Fruit fly (Drosophila melanogaster) whole organism, embryonic: ENCODE measurements around the gene CG13716.
A peak's percentile ranks its signal among the peaks of the same experiment; 100 is the strongest.

Source experiments
- Atf-2 ChIP-seq: fragments of 200-800 bp; sonication (Bioruptor generic); optimal IDR thresholded peaks from 2 replicates; lab custom pipeline; 2016; ENCODE audit warnings: missing biosample characterization, missing genetic modification characterization
- Bteb2 ChIP-seq: fragments of 200-800 bp; sonication (Bioruptor generic); optimal IDR thresholded peaks from 2 replicates; lab custom pipeline; 2016; ENCODE audit warnings: missing biosample characterization, missing genetic modification characterization
- CG10147 ChIP-seq: fragments of 200-800 bp; sonication (Bioruptor generic); optimal IDR thresholded peaks from 2 replicates; lab custom pipeline; 2019; ENCODE audit warnings: missing biosample characterization, mild to moderate bottlenecking, missing genetic modification characterization, moderate library complexity
- CG12155 ChIP-seq: fragments of 200-800 bp; sonication (Bioruptor generic); optimal IDR thresholded peaks from 3 replicates; lab custom pipeline; 2016; ENCODE audit warnings: missing biosample characterization, missing genetic modification characterization
- CG1233 ChIP-seq: fragments of 200-800 bp; sonication (Bioruptor generic); optimal IDR thresholded peaks from 4 replicates; lab custom pipeline; 2018; ENCODE audit warnings: missing biosample characterization, mild to moderate bottlenecking, missing genetic modification characterization
- CG13424 ChIP-seq: fragments of 200-800 bp; sonication (Bioruptor generic); optimal IDR thresholded peaks from 2 replicates; lab custom pipeline; 2019; ENCODE audit warnings: missing biosample characterization, mild to moderate bottlenecking, missing genetic modification characterization, moderate library complexity
- CG15601 ChIP-seq: fragments of 200-800 bp; sonication (Bioruptor generic); optimal IDR thresholded peaks from 3 replicates; lab custom pipeline; 2019; ENCODE audit warnings: missing biosample characterization, mild to moderate bottlenecking, missing genetic modification characterization, moderate library complexity
- CG17568 ChIP-seq: fragments of 200-800 bp; sonication (Bioruptor generic); optimal IDR thresholded peaks from 2 replicates; lab custom pipeline; 2018; ENCODE audit warnings: missing biosample characterization, mild to moderate bottlenecking, missing genetic modification characterization, moderate library complexity
- CG17802 ChIP-seq: fragments of 200-800 bp; sonication (Bioruptor generic); optimal IDR thresholded peaks from 2 replicates; lab custom pipeline; 2018; ENCODE audit warnings: missing biosample characterization, mild to moderate bottlenecking, missing genetic modification characterization, moderate library complexity
- CG1832 ChIP-seq: fragments of 200-800 bp; sonication (Bioruptor generic); optimal IDR thresholded peaks from 2 replicates; lab custom pipeline; 2017; ENCODE audit warnings: missing biosample characterization, mild to moderate bottlenecking, missing genetic modification characterization, inconsistent platforms
- CG30020 ChIP-seq: fragments of 200-800 bp; optimal IDR thresholded peaks from 2 replicates; lab custom pipeline; 2019; ENCODE audit warnings: missing biosample characterization, mild to moderate bottlenecking, missing genetic modification characterization, moderate library complexity
- CG30403 ChIP-seq: fragments of 200-800 bp; sonication (Bioruptor generic); optimal IDR thresholded peaks from 3 replicates; lab custom pipeline; 2016; ENCODE audit warnings: missing biosample characterization, missing genetic modification characterization
- CG7745 ChIP-seq: fragments of 200-800 bp; sonication (Bioruptor generic); optimal IDR thresholded peaks from 2 replicates; lab custom pipeline; 2018; ENCODE audit warnings: missing biosample characterization, mild to moderate bottlenecking, missing genetic modification characterization, moderate library complexity
- CG7928 ChIP-seq: fragments of 200-800 bp; sonication (Bioruptor generic); optimal IDR thresholded peaks from 2 replicates; lab custom pipeline; 2017; ENCODE audit warnings: missing biosample characterization, mild to moderate bottlenecking, missing genetic modification characterization
- CG9876 ChIP-seq: fragments of 200-800 bp; sonication (Bioruptor generic); optimal IDR thresholded peaks from 2 replicates; lab custom pipeline; 2016; ENCODE audit warnings: missing biosample characterization, missing genetic modification characterization
- Camta ChIP-seq: fragments of 200-800 bp; sonication (Bioruptor generic); optimal IDR thresholded peaks from 2 replicates; lab custom pipeline; 2016; ENCODE audit warnings: missing biosample characterization, missing genetic modification characterization
- Doc3 ChIP-seq: fragments of 200-800 bp; sonication (Bioruptor generic); IDR thresholded peaks from 3 replicates; pipeline ENCODE4 v1.3.6; 2022; ENCODE audit warnings: missing biosample characterization, missing genetic modification characterization; ENCODE audit not compliant: partially characterized antibody
- Fer2 ChIP-seq: fragments of 200-800 bp; sonication (Bioruptor generic); optimal IDR thresholded peaks from 2 replicates; lab custom pipeline; 2018; ENCODE audit warnings: missing biosample characterization, mild to moderate bottlenecking, missing genetic modification characterization, moderate library complexity
- Hey ChIP-seq: fragments of 200-800 bp; sonication (Bioruptor generic); optimal IDR thresholded peaks from 3 replicates; lab custom pipeline; 2018; ENCODE audit warnings: missing biosample characterization, mild to moderate bottlenecking, missing genetic modification characterization
- Optix ChIP-seq: fragments of 200-800 bp; sonication (Bioruptor generic); IDR thresholded peaks from 3 replicates; pipeline ENCODE4 v1.3.6; 2022; ENCODE audit warnings: missing biosample characterization, missing genetic modification characterization
- TFAM ChIP-seq: fragments of 200-800 bp; sonication (Bioruptor generic); optimal IDR thresholded peaks from 2 replicates; lab custom pipeline; 2017; ENCODE audit warnings: missing biosample characterization, missing genetic modification characterization, inconsistent platforms
- Usf ChIP-seq: fragments of 200-800 bp; sonication (Bioruptor generic); optimal IDR thresholded peaks from 2 replicates; lab custom pipeline; 2017; ENCODE audit warnings: missing genotype, missing biosample characterization, missing genetic modification characterization
- az2 ChIP-seq: fragments of 200-800 bp; sonication (Bioruptor generic); optimal IDR thresholded peaks from 3 replicates; lab custom pipeline; 2016; ENCODE audit warnings: missing biosample characterization, missing genetic modification characterization
- bigmax ChIP-seq: fragments of 200-800 bp; sonication (Bioruptor generic); optimal IDR thresholded peaks from 2 replicates; lab custom pipeline; 2018; ENCODE audit warnings: missing biosample characterization, mild to moderate bottlenecking, missing genetic modification characterization
- bowl ChIP-seq: fragments of 200-800 bp; sonication (Bioruptor generic); IDR thresholded peaks from 2 replicates; pipeline ENCODE4 v1.3.6; 2022; ENCODE audit warnings: missing biosample characterization, missing genetic modification characterization
- caup ChIP-seq: fragments of 200-800 bp; sonication (Bioruptor generic); optimal IDR thresholded peaks from 3 replicates; lab custom pipeline; 2017; ENCODE audit warnings: missing biosample characterization, mild to moderate bottlenecking, missing genetic modification characterization, moderate library complexity; ENCODE audit not compliant: severe bottlenecking
- dimm ChIP-seq: fragments of 200-800 bp; sonication (Bioruptor generic); IDR thresholded peaks from 2 replicates; pipeline ENCODE4 v1.3.6; 2022; ENCODE audit warnings: missing biosample characterization, missing genetic modification characterization
- dm ChIP-seq: fragments of 200-800 bp; sonication (Bioruptor generic); optimal IDR thresholded peaks from 3 replicates; lab custom pipeline; 2016; ENCODE audit warnings: missing biosample characterization, missing genetic modification characterization
- fd64A ChIP-seq: fragments of 200-800 bp; sonication (Bioruptor generic); optimal IDR thresholded peaks from 3 replicates; lab custom pipeline; 2018; ENCODE audit warnings: missing biosample characterization, mild to moderate bottlenecking, missing genetic modification characterization
- fd96Cb ChIP-seq: fragments of 200-800 bp; sonication (Bioruptor generic); optimal IDR thresholded peaks from 2 replicates; lab custom pipeline; 2018; ENCODE audit warnings: missing biosample characterization, mild to moderate bottlenecking, missing genetic modification characterization, moderate library complexity
- fu2 ChIP-seq: fragments of 200-800 bp; sonication (Bioruptor generic); optimal IDR thresholded peaks from 2 replicates; lab custom pipeline; 2016; ENCODE audit warnings: missing biosample characterization, missing genetic modification characterization
- ham ChIP-seq: fragments of 200-800 bp; sonication (Bioruptor generic); IDR thresholded peaks from 2 replicates; pipeline ENCODE4 v1.3.6; 2022; ENCODE audit warnings: missing biosample characterization, missing genetic modification characterization
- jumu ChIP-seq: fragments of 200-800 bp; sonication (Bioruptor generic); optimal IDR thresholded peaks from 3 replicates; lab custom pipeline; 2016; ENCODE audit warnings: missing biosample characterization, missing genetic modification characterization
- ken ChIP-seq: fragments of 200-800 bp; sonication (Bioruptor generic); IDR thresholded peaks from 3 replicates; pipeline ENCODE4 v1.3.6; 2022; ENCODE audit warnings: missing biosample characterization, missing genetic modification characterization
- lilli ChIP-seq: fragments of 200-800 bp; sonication (Bioruptor generic); optimal IDR thresholded peaks from 3 replicates; lab custom pipeline; 2016; ENCODE audit warnings: missing biosample characterization, missing genetic modification characterization
- mld ChIP-seq: fragments of 200-800 bp; sonication (Bioruptor generic); IDR thresholded peaks from 3 replicates; pipeline ENCODE4 v1.3.6; 2022; ENCODE audit warnings: missing biosample characterization, missing genetic modification characterization; ENCODE audit not compliant: partially characterized antibody
- nau ChIP-seq: fragments of 200-800 bp; sonication (Bioruptor generic); optimal IDR thresholded peaks from 3 replicates; lab custom pipeline; 2017; ENCODE audit warnings: missing biosample characterization, mild to moderate bottlenecking, missing genetic modification characterization, missing genetic modification reagents
- nerfin-1 ChIP-seq: fragments of 200-800 bp; sonication (Bioruptor generic); optimal IDR thresholded peaks from 3 replicates; lab custom pipeline; 2019; ENCODE audit warnings: missing biosample characterization, mild to moderate bottlenecking, missing genetic modification characterization, moderate library complexity
- p53 ChIP-seq: fragments of 200-800 bp; sonication (Bioruptor generic); optimal IDR thresholded peaks from 2 replicates; lab custom pipeline; 2016; ENCODE audit warnings: missing biosample characterization, missing genetic modification characterization
- phol ChIP-seq: fragments of 200-800 bp; sonication (Bioruptor generic); optimal IDR thresholded peaks from 3 replicates; lab custom pipeline; 2018; ENCODE audit warnings: missing biosample characterization, mild to moderate bottlenecking, missing genetic modification characterization, moderate library complexity
- pum ChIP-seq: fragments of 200-800 bp; sonication (Bioruptor generic); optimal IDR thresholded peaks from 2 replicates; lab custom pipeline; 2016; ENCODE audit warnings: missing biosample characterization, missing genetic modification characterization
- schlank ChIP-seq: fragments of 200-800 bp; sonication (Bioruptor generic); optimal IDR thresholded peaks from 2 replicates; lab custom pipeline; 2018; ENCODE audit warnings: missing biosample characterization, mild to moderate bottlenecking, missing genetic modification characterization
- sd ChIP-seq: fragments of 200-800 bp; sonication (Bioruptor generic); optimal IDR thresholded peaks from 3 replicates; lab custom pipeline; 2018; ENCODE audit warnings: missing biosample characterization, mild to moderate bottlenecking, missing genetic modification characterization, moderate library complexity
- sens-2 ChIP-seq: fragments of 200-800 bp; sonication (Bioruptor generic); IDR thresholded peaks from 2 replicates; pipeline ENCODE4 v1.3.6; 2022; ENCODE audit warnings: missing biosample characterization, missing genetic modification characterization
- shn ChIP-seq: fragments of 200-800 bp; sonication (Bioruptor generic); optimal IDR thresholded peaks from 3 replicates; lab custom pipeline; 2016; ENCODE audit warnings: missing biosample characterization, missing genetic modification characterization
- sima ChIP-seq: fragments of 200-800 bp; sonication (Bioruptor generic); optimal IDR thresholded peaks from 2 replicates; lab custom pipeline; 2016; ENCODE audit warnings: missing biosample characterization, missing genetic modification characterization
- stwl ChIP-seq: fragments of 200-800 bp; sonication (Bioruptor generic); optimal IDR thresholded peaks from 3 replicates; lab custom pipeline; 2018; ENCODE audit warnings: missing biosample characterization, mild to moderate bottlenecking, missing genetic modification characterization, moderate library complexity
- zfh2 ChIP-seq: fragments of 200-800 bp; sonication (Bioruptor generic); optimal IDR thresholded peaks from 2 replicates; lab custom pipeline; 2016; ENCODE audit warnings: missing biosample characterization, missing genetic modification characterization

CG13716 gene

DNA sequence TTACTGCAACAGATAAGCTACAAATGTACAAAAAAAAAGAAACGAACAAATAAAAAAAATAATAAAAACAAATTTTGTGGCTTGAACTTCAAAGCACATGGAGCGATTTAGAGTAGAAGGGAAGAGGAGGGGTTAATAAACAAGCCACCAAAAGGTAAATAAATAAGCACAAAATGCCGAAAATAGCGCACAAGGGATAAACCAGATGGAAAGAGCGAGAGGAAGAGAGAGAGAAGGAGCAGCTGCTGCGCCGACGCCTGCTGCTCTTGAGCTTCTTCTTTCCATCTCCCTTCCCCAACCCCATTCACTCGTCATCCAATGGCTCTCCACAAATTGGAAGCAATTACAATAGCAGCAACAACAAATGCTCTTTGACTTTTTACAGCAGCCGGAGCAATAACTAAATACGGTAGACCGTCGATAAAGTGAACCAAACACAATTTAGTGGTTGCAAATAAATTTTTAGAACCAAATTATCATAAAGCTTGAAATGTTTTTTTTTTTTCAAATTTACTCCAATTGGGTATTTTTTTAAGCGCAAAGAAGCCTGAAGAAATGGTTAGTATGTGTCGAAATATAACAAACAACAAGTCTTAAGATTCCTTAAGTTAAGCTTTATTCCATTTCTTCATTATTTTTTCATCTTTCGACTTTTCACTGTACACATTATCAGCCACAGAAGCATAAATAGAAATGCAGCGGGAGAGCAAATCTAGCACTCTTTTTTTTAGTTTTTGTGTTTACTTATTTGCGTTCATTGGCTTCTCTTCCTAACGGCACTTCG, 10.0 kb downstream of the CG13716 start (continued):
- peak; percentile 92 for TF ChIP-seq Camta (GFP tag; lab: Kevin White, UChicago)
- TF ChIP-seq Bteb2 (GFP tag; lab: Kevin White, UChicago) = peak; percentile 67
- peak; percentile 74 for TF ChIP-seq sens-2
- no peak for TF ChIP-seq stwl (tag; lab: Kevin White, UChicago)
- no peak for TF ChIP-seq bigmax
- peak; percentile 91 for TF ChIP-seq lilli (GFP tag; lab: Kevin White, UChicago)
- TF ChIP-seq pum (GFP tag; lab: Kevin White, UChicago) = peak; percentile 84
- TF ChIP-seq shn (GFP tag; lab: Kevin White, UChicago) = peak; percentile 92
- TF ChIP-seq CG7928 = peak; percentile 60
- TF ChIP-seq bowl (GFP tag; lab: Robert Waterston, UW) = peak; percentile 63; the same call in 1 of the 2 replicates
- peak; percentile 42 for TF ChIP-seq CG30020 (tag; lab: Kevin White, UChicago)
- peak; percentile 72 for TF ChIP-seq jumu (GFP tag; lab: Kevin White, UChicago)
- TF ChIP-seq mld (GFP tag; lab: Robert Waterston, UW) = no peak
- TF ChIP-seq CG7745 (tag; lab: Kevin White, UChicago) = no peak
- peak; percentile 58; the same call in 1 of the 3 replicates for TF ChIP-seq Optix
- TF ChIP-seq Hey (tag; lab: Kevin White, UChicago) = no peak
- TF ChIP-seq ken (GFP tag; lab: Robert Waterston, UW) = peak; percentile 81; the same call in 2 of the 3 replicates
- peak; percentile 45; the same call in 1 of the 2 replicates for TF ChIP-seq dimm
- TF ChIP-seq nau (GFP tag; lab: Kevin White, UChicago) = peak; percentile 82
- TF ChIP-seq CG10147 (GFP tag; lab: Kevin White, UChicago) = peak; percentile 85
- TF ChIP-seq ham = no peak; the same call in 1 of the 2 replicates
- TF ChIP-seq Atf-2 (GFP tag; lab: Kevin White, UChicago) = peak; percentile 89
- no peak for TF ChIP-seq Doc3 (GFP tag; lab: Robert Waterston, UW)
- peak; percentile 57 for TF ChIP-seq Usf (GFP tag; lab: Kevin White, UChicago)
- peak; percentile 85 for TF ChIP-seq CG15601
- peak; percentile 87 for TF ChIP-seq CG30403 (GFP tag; lab: Kevin White, UChicago)
- TF ChIP-seq fd96Cb (tag; lab: Kevin White, UChicago) = peak; percentile 92
- peak; percentile 85 for TF ChIP-seq caup (GFP tag; lab: Kevin White, UChicago)
- TF ChIP-seq Fer2 (tag; lab: Kevin White, UChicago) = peak; percentile 77
- peak; percentile 50 for TF ChIP-seq sima (GFP tag; lab: Kevin White, UChicago)
- peak; percentile 82 for TF ChIP-seq CG1233
- TF ChIP-seq nerfin-1 (tag; lab: Kevin White, UChicago) = peak; percentile 91
- peak; percentile 28 for TF ChIP-seq p53 (GFP tag; lab: Kevin White, UChicago)
- peak; percentile 80 for TF ChIP-seq zfh2
- TF ChIP-seq phol = peak; percentile 94
- peak; percentile 61 for TF ChIP-seq dm (GFP tag; lab: Kevin White, UChicago)
- peak; percentile 22 for TF ChIP-seq TFAM
- peak; percentile 94 for TF ChIP-seq CG13424 (tag; lab: Kevin White, UChicago)
- TF ChIP-seq CG17568 = peak; percentile 39
- TF ChIP-seq CG9876 = peak; percentile 68
- peak; percentile 50 for TF ChIP-seq CG17802 (tag; lab: Kevin White, UChicago)
- peak; percentile 58 for TF ChIP-seq sd (tag; lab: Kevin White, UChicago)
- TF ChIP-seq CG1832 (GFP tag; lab: Kevin White, UChicago) = peak; percentile 51
- peak; percentile 79 for TF ChIP-seq fu2 (GFP tag; lab: Kevin White, UChicago)
- TF ChIP-seq fd64A (GFP tag; lab: Kevin White, UChicago) = peak; percentile 70
- peak; percentile 74 for TF ChIP-seq CG12155 (GFP tag; lab: Kevin White, UChicago)
- peak; percentile 28 for TF ChIP-seq schlank (tag; lab: Kevin White, UChicago)
- peak; percentile 90 for TF ChIP-seq az2
